Worm (Caenorhabditis elegans): Measurements from ENCODE around the gene acr-9.

Gene acr-9

ce11 chrX:13650799-13651198, 4.1 kb upstream of the acr-9 start, which contains the start of gene C40C9.4:
C40C9.4 (plus strand) TSS chrX:13651099.
- TF ChIP-seq Y79H2A.3 (GFP tag; conservative IDR thresholded peaks at IDR 0.05) (no peak), hmg-20 (GFP tag; IDR thresholded peaks at IDR 0.05) (no peak), ets-4 (GFP tag; optimal IDR thresholded peaks at IDR 0.05) (no peak), xnd-1 (tag; optimal IDR thresholded peaks at IDR 0.05) (no peak), F55B11.4 (tag; optimal IDR thresholded peaks at IDR 0.05; ENCODE audit: borderline replicate concordance, insufficient read depth) (no peak), F57A8.1 (GFP tag; optimal IDR thresholded peaks at IDR 0.05) (no peak), lsl-1 (GFP tag; optimal IDR thresholded peaks at IDR 0.05) (no peak), ztf-18 (tag; optimal IDR thresholded peaks at IDR 0.05) (no peak), ceh-58 (GFP tag; IDR thresholded peaks at IDR 0.05) (no peak), T26A5.8 (tag; optimal IDR thresholded peaks at IDR 0.05) (no peak), let-607 (tag; optimal IDR thresholded peaks at IDR 0.05) (no peak)

DNA sequence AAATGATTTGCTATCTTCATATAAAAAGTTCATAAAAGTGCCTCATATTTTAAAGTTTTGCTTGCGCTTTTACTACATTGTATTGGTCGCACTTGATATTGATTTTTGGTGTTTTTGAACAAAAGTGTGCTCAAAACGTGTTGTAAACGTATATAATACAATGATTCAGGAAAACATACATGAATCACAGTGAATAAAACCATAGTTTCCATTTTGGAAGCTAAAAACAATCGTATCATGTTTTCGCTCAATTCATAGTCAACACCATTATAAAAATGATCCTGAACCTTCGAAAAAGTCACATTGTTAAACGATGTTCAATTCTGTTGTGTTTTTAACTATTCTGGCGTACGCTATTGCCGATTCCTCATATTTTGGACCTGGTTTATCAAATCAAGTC, 607 bp upstream of the acr-9 start, which contains the start of gene C40C9.3:
Gene C40C9.3, plus strand, starts transcription at position 301 of the 400 bp plus-strand sequence.
- TF ChIP-seq egl-18 (GFP tag; IDR thresholded peaks at IDR 0.05): no peak
- no peak for TF ChIP-seq lin-26 (GFP tag; IDR thresholded peaks at IDR 0.05)
- no peak for TF ChIP-seq him-1 (tag; optimal IDR thresholded peaks at IDR 0.05)
- no peak for TF ChIP-seq sdz-38 (tag; optimal IDR thresholded peaks at IDR 0.05)
- no peak for TF ChIP-seq bed-2 (GFP tag; IDR thresholded peaks at IDR 0.05)
- no peak for TF ChIP-seq pbrm-1 (GFP tag; IDR thresholded peaks at IDR 0.05)
- TF ChIP-seq F33H1.4 (GFP tag; IDR thresholded peaks at IDR 0.05): no peak
- TF ChIP-seq unc-130 (GFP tag; optimal IDR thresholded peaks at IDR 0.05): no peak
- no peak for TF ChIP-seq sptf-2 (GFP tag; optimal IDR thresholded peaks at IDR 0.05)
- TF ChIP-seq Y79H2A.3 (GFP tag; conservative IDR thresholded peaks at IDR 0.05): no peak
- no peak for TF ChIP-seq D2030.7 (GFP tag; IDR thresholded peaks at IDR 0.05)
- no peak for TF ChIP-seq ama-1 (optimal IDR thresholded peaks at IDR 0.05)
- no peak for TF ChIP-seq ama-1 (GFP tag; optimal IDR thresholded peaks at IDR 0.05)
- TF ChIP-seq nhr-90 (tag; optimal IDR thresholded peaks at IDR 0.05): no peak
- no peak for TF ChIP-seq lin-35 (GFP tag; optimal IDR thresholded peaks at IDR 0.05)
- TF ChIP-seq lag-1 (GFP tag; IDR thresholded peaks at IDR 0.05): no peak
- no peak for TF ChIP-seq pha-4 (tag; optimal IDR thresholded peaks at IDR 0.05)

- TF ChIP-seq snpc-4 (GFP tag; optimal IDR thresholded peaks at IDR 0.05): no peak
- TF ChIP-seq snpc-4 (tag; optimal IDR thresholded peaks at IDR 0.05): no peak
Observed at ce11 chrX:13644884-13645283, 1.8 kb downstream of the acr-9 start.

DNA sequence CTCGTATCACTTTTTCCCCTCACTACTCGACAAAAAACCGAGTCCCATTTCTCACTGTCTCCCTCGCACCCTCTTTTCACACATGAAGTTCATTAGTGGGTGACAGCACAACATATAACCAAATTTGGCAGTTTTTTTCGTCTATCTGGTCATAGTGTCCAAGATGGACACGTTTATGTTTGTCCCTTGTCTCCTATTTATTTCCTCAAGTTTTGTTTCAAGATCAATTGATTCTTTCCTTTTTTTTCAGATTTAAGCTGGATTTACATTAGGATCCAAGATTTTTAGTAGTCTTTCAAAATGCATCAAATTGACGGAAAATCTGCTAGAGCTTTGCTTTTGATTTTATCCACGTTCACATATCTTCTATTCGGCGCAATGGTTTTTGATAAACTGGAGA, 7.1 kb downstream of the acr-9 start, which contains the start of gene twk-20:
Gene twk-20, plus strand, starts transcription at position 301 of the 400 bp plus-strand sequence.
- TF ChIP-seq aptf-2 (GFP tag; conservative IDR thresholded peaks at IDR 0.05) (no peak), F33H1.4 (GFP tag; IDR thresholded peaks at IDR 0.05) (no peak), lsy-27 (tag; optimal IDR thresholded peaks at IDR 0.05; ENCODE audit: borderline replicate concordance, insufficient read depth) (no peak), ccch-3 (GFP tag; optimal IDR thresholded peaks at IDR 0.05) (no peak), bed-2 (GFP tag; IDR thresholded peaks at IDR 0.05) (no peak), ztf-22 (GFP tag; optimal IDR thresholded peaks at IDR 0.05) (no peak), F57A8.1 (GFP tag; optimal IDR thresholded peaks at IDR 0.05) (no peak), F39B2.1 (GFP tag; IDR thresholded peaks at IDR 0.05) (no peak), dpl-1 (GFP tag; optimal IDR thresholded peaks at IDR 0.05) (no peak), bed-1 (GFP tag; IDR thresholded peaks at IDR 0.05) (no peak), akir-1 (GFP tag; optimal IDR thresholded peaks at IDR 0.05) (no peak), egl-18 (GFP tag; IDR thresholded peaks at IDR 0.05) (no peak), nfyb-1 (GFP tag; IDR thresholded peaks at IDR 0.05) (no peak), tbp1 (GFP tag; optimal IDR thresholded peaks at IDR 0.05) (no peak)
